Worm (Caenorhabditis elegans) whole organism, early embryonic: ENCODE data around the gene acr-23.

Experiments
- B0310.2 ChIP-seq: sonication (generic microtip); optimal IDR thresholded peaks from 2 replicates; lab custom pipeline; 2016; ENCODE audit warnings: mild to moderate bottlenecking, missing genetic modification characterization, missing compliant biosample characterization
- F13C5.2 ChIP-seq: sonication (generic microtip); optimal IDR thresholded peaks from 2 replicates; lab custom pipeline; 2017; ENCODE audit warnings: mild to moderate bottlenecking, missing genetic modification characterization, inconsistent platforms, missing compliant biosample characterization
- aly-1 ChIP-seq: sonication (generic microtip); optimal IDR thresholded peaks from 2 replicates; lab custom pipeline; 2016; ENCODE audit warnings: missing genetic modification characterization, missing compliant biosample characterization
- ama-1 ChIP-seq: fragments of 150-350 bp; optimal IDR thresholded peaks from 2 replicates; lab custom pipeline; 2014
- ceh-13 ChIP-seq: fragments of 200-800 bp; sonication (Bioruptor generic); optimal IDR thresholded peaks from 2 replicates; lab custom pipeline; 2018; ENCODE audit warnings: mild to moderate bottlenecking, missing genetic modification characterization, missing compliant biosample characterization
- ceh-36 ChIP-seq: sonication (generic microtip); optimal IDR thresholded peaks from 2 replicates; lab custom pipeline; 2016; ENCODE audit warnings: missing genetic modification characterization, inconsistent platforms, missing compliant biosample characterization
- ets-7 ChIP-seq: sonication (generic microtip); optimal IDR thresholded peaks from 2 replicates; lab custom pipeline; 2016; ENCODE audit warnings: missing genotype, missing genetic modification characterization, missing compliant biosample characterization
- flt-1 ChIP-seq: fragments of 200-800 bp; sonication (Bioruptor generic); IDR thresholded peaks from 2 replicates; pipeline ENCODE4 v1.3.6; 2022; ENCODE audit warnings: missing genetic modification characterization, missing compliant biosample characterization
- hmbx-1 ChIP-seq: sonication (generic microtip); optimal IDR thresholded peaks from 2 replicates; lab custom pipeline; 2016; ENCODE audit warnings: mild to moderate bottlenecking, missing genetic modification characterization, missing compliant biosample characterization
- hmg-4 ChIP-seq: fragments of 200-800 bp; sonication (Bioruptor generic); optimal IDR thresholded peaks from 2 replicates; lab custom pipeline; 2018; ENCODE audit warnings: mild to moderate bottlenecking, missing genetic modification characterization, missing compliant biosample characterization
- hnd-1 ChIP-seq: sonication (generic microtip); optimal IDR thresholded peaks from 2 replicates; lab custom pipeline; 2016; ENCODE audit warnings: missing genetic modification characterization, missing compliant biosample characterization
- pes-1 ChIP-seq: fragments of 200-800 bp; sonication (Bioruptor generic); IDR thresholded peaks from 2 replicates; pipeline ENCODE4 v1.3.6; 2022; ENCODE audit warnings: missing genetic modification reagents, missing genetic modification characterization, missing compliant biosample characterization
- scrt-1 ChIP-seq: fragments of 200-800 bp; sonication (Bioruptor generic); IDR thresholded peaks from 2 replicates; pipeline ENCODE4 v1.3.6; 2022; ENCODE audit warnings: missing genetic modification characterization, missing compliant biosample characterization
- sea-1 ChIP-seq: fragments of 200-800 bp; sonication (Bioruptor generic); conservative IDR thresholded peaks from 2 replicates; pipeline ENCODE4 v1.3.6; 2022; ENCODE audit warnings: missing genetic modification characterization, missing compliant biosample characterization
- tbx-11 ChIP-seq: fragments of 200-800 bp; sonication (Bioruptor generic); IDR thresholded peaks from 2 replicates; pipeline ENCODE4 v1.3.6; 2022; ENCODE audit warnings: missing genetic modification characterization, missing compliant biosample characterization
- tbx-37 ChIP-seq: fragments of 200-800 bp; sonication (Bioruptor generic); conservative IDR thresholded peaks from 2 replicates; pipeline ENCODE4 v1.3.6; 2022; ENCODE audit warnings: missing genetic modification reagents, missing genetic modification characterization, missing compliant biosample characterization
- tra-4 ChIP-seq: sonication (generic microtip); optimal IDR thresholded peaks from 2 replicates; lab custom pipeline; 2017; ENCODE audit warnings: missing genetic modification characterization, missing compliant biosample characterization

The acr-23 gene

ce11 chrV:3677212-3677611, 17.8 kb upstream of the acr-23 start:
- no peak for TF ChIP-seq hmg-4 (GFP tag; lab: Kevin White, UChicago)
- TF ChIP-seq scrt-1 (GFP tag; lab: Robert Waterston, UW), result no peak

ce11 chrV:3673080-3673479, 13.7 kb upstream of the acr-23 start, which contains the start of gene pals-33:
Gene pals-33, plus strand, starts transcription at chrV:3673380.
- no peak for TF ChIP-seq ets-7 (tag; lab: Kevin White, UChicago)
- no peak for TF ChIP-seq hmbx-1 (tag; lab: Kevin White, UChicago)
- no peak for TF ChIP-seq aly-1 (tag; lab: Kevin White, UChicago)
- no peak for TF ChIP-seq ceh-13 (GFP tag; lab: Kevin White, UChicago)
- no peak for TF ChIP-seq tbx-11 (GFP tag; lab: Robert Waterston, UW)
- no peak for TF ChIP-seq ama-1 (lab: Kevin White, UChicago)
- no peak for TF ChIP-seq tbx-37
- TF ChIP-seq ceh-36, result no peak
- no peak for TF ChIP-seq hmg-4 (GFP tag; lab: Kevin White, UChicago)
- no peak for TF ChIP-seq hnd-1 (tag; lab: Kevin White, UChicago)
- TF ChIP-seq flt-1 (GFP tag; lab: Robert Waterston, UW), result no peak
- no peak for TF ChIP-seq pes-1
- TF ChIP-seq tra-4 (tag; lab: Kevin White, UChicago), result no peak
- TF ChIP-seq sea-1 (GFP tag; lab: Robert Waterston, UW), result no peak
- TF ChIP-seq F13C5.2 (tag; lab: Kevin White, UChicago), result no peak

- no peak for TF ChIP-seq ceh-13 (GFP tag; lab: Kevin White, UChicago)
Observed at ce11 chrV:3670499-3670898, 11.1 kb upstream of the acr-23 start, which contains the start of gene Y39H10B.3. Gene Y39H10B.3, plus strand, starts transcription at chrV:3670799.

- no peak for TF ChIP-seq hmg-4 (GFP tag; lab: Kevin White, UChicago)
- TF ChIP-seq pes-1, result no peak
- TF ChIP-seq hmbx-1 (tag; lab: Kevin White, UChicago), result no peak
- no peak for TF ChIP-seq ceh-13 (GFP tag; lab: Kevin White, UChicago)
- TF ChIP-seq F13C5.2 (tag; lab: Kevin White, UChicago), result no peak
- no peak for TF ChIP-seq tbx-37
- TF ChIP-seq ets-7 (tag; lab: Kevin White, UChicago), result no peak
- TF ChIP-seq hnd-1 (tag; lab: Kevin White, UChicago), result no peak
- TF ChIP-seq aly-1 (tag; lab: Kevin White, UChicago), result no peak
- TF ChIP-seq sea-1 (GFP tag; lab: Robert Waterston, UW), result no peak
Observed at ce11 chrV:3668464-3668863, 9.1 kb upstream of the acr-23 start, which contains the start of gene Y39H10B.2. Gene Y39H10B.2, plus strand, starts transcription at chrV:3668764.

- TF ChIP-seq hmbx-1 (tag; lab: Kevin White, UChicago) (no peak), hnd-1 (tag; lab: Kevin White, UChicago) (no peak), pes-1 (no peak), ama-1 (lab: Kevin White, UChicago) (no peak), tbx-37 (no peak), tra-4 (tag; lab: Kevin White, UChicago) (no peak), F13C5.2 (tag; lab: Kevin White, UChicago) (no peak), hmg-4 (GFP tag; lab: Kevin White, UChicago) (no peak), tbx-11 (GFP tag; lab: Robert Waterston, UW) (no peak), ceh-13 (GFP tag; lab: Kevin White, UChicago) (no peak), ceh-36 (no peak), aly-1 (tag; lab: Kevin White, UChicago) (no peak), sea-1 (GFP tag; lab: Robert Waterston, UW) (no peak), scrt-1 (GFP tag; lab: Robert Waterston, UW) (no peak), B0310.2 (tag; lab: Kevin White, UChicago) (no peak), flt-1 (GFP tag; lab: Robert Waterston, UW) (no peak)
Observed at ce11 chrV:3666887-3667286, 7.5 kb upstream of the acr-23 start, which contains the start of gene str-113. Gene str-113, minus strand, starts transcription at chrV:3666987.

ce11 chrV:3649473-3649872, 9.9 kb downstream of the acr-23 start, which contains the start of gene str-114:
Gene str-114, plus strand, starts transcription at chrV:3649773.
- TF ChIP-seq hnd-1 (tag; lab: Kevin White, UChicago) (no peak), sea-1 (GFP tag; lab: Robert Waterston, UW) (no peak), hmg-4 (GFP tag; lab: Kevin White, UChicago) (no peak), hmbx-1 (tag; lab: Kevin White, UChicago) (no peak), tbx-37 (no peak), pes-1 (no peak), aly-1 (tag; lab: Kevin White, UChicago) (no peak), scrt-1 (GFP tag; lab: Robert Waterston, UW) (no peak), ceh-13 (GFP tag; lab: Kevin White, UChicago) (no peak), tra-4 (tag; lab: Kevin White, UChicago) (no peak), tbx-11 (GFP tag; lab: Robert Waterston, UW) (no peak), B0310.2 (tag; lab: Kevin White, UChicago) (no peak), ets-7 (tag; lab: Kevin White, UChicago) (no peak), F13C5.2 (tag; lab: Kevin White, UChicago) (no peak), flt-1 (GFP tag; lab: Robert Waterston, UW) (no peak)

- no peak for TF ChIP-seq flt-1 (GFP tag; lab: Robert Waterston, UW)
- no peak for TF ChIP-seq tbx-11 (GFP tag; lab: Robert Waterston, UW)
- no peak for TF ChIP-seq tra-4 (tag; lab: Kevin White, UChicago)
Observed at ce11 chrV:3647862-3648261, 11.5 kb downstream of the acr-23 start, which contains the start of gene F59B1.10. Gene F59B1.10, minus strand, starts transcription at chrV:3647962.

ce11 chrV:3644193-3644693, 15.1 kb downstream of the acr-23 start, which contains the start of gene F59B1.8:
Gene F59B1.8, minus strand, starts transcription at chrV:3644243.
- TF ChIP-seq tra-4 (tag; lab: Kevin White, UChicago), result no peak
- no peak for TF ChIP-seq flt-1 (GFP tag; lab: Robert Waterston, UW)
- no peak for TF ChIP-seq B0310.2 (tag; lab: Kevin White, UChicago)
- TF ChIP-seq tbx-37, result no peak
- TF ChIP-seq sea-1 (GFP tag; lab: Robert Waterston, UW), result no peak
- no peak for TF ChIP-seq hmbx-1 (tag; lab: Kevin White, UChicago)
- TF ChIP-seq pes-1, result no peak
- TF ChIP-seq F13C5.2 (tag; lab: Kevin White, UChicago), result no peak
- TF ChIP-seq tbx-11 (GFP tag; lab: Robert Waterston, UW), result no peak
- no peak for TF ChIP-seq hmg-4 (GFP tag; lab: Kevin White, UChicago)
- TF ChIP-seq aly-1 (tag; lab: Kevin White, UChicago), result no peak
- TF ChIP-seq ceh-36, result no peak
- TF ChIP-seq ceh-13 (GFP tag; lab: Kevin White, UChicago), result no peak
- no peak for TF ChIP-seq scrt-1 (GFP tag; lab: Robert Waterston, UW)
